Worm (Caenorhabditis elegans) whole organism, L4 larva: Measurements from ENCODE around the gene crb-3.

Experiments
- D1046.2 ChIP-seq: fragments of 200-800 bp; sonication (Bioruptor generic); IDR thresholded peaks from 2 replicates; pipeline ENCODE4 v1.3.6; 2022; ENCODE audit warnings: missing genetic modification characterization, missing compliant biosample characterization
- F26F4.8 ChIP-seq: fragments of 200-800 bp; sonication (Bioruptor generic); conservative IDR thresholded peaks from 2 replicates; pipeline ENCODE4 v1.3.6; 2022; ENCODE audit warnings: missing genetic modification characterization, missing compliant biosample characterization
- F37D6.2 ChIP-seq: sonication (generic microtip); optimal IDR thresholded peaks from 2 replicates; lab custom pipeline; 2016; ENCODE audit warnings: mild to moderate bottlenecking, missing genetic modification characterization, missing compliant biosample characterization
- F44E2.7 ChIP-seq: fragments of 200-800 bp; sonication (Bioruptor generic); IDR thresholded peaks from 2 replicates; pipeline ENCODE4 v2.1.2; 2022; ENCODE audit warnings: missing genetic modification characterization, missing compliant biosample characterization
- T20F7.1 ChIP-seq: fragments of 200-800 bp; sonication (Bioruptor generic); optimal IDR thresholded peaks from 2 replicates; lab custom pipeline; 2018; ENCODE audit warnings: mild to moderate bottlenecking, missing genetic modification characterization, missing compliant biosample characterization
- Y5F2A.4 ChIP-seq: fragments of 200-800 bp; sonication (Bioruptor generic); optimal IDR thresholded peaks from 2 replicates; lab custom pipeline; 2018; ENCODE audit warnings: mild to moderate bottlenecking, missing genetic modification characterization, missing compliant biosample characterization
- Y75B8A.6 ChIP-seq: fragments of 200-800 bp; sonication (Bioruptor generic); IDR thresholded peaks from 2 replicates; pipeline ENCODE4 v1.3.6; 2022; ENCODE audit warnings: missing genetic modification reagents, missing genetic modification characterization, missing compliant biosample characterization
- ZK337.2 ChIP-seq: fragments of 200-800 bp; sonication (Bioruptor generic); IDR thresholded peaks from 2 replicates; pipeline ENCODE4 v1.3.6; 2022; ENCODE audit warnings: missing genetic modification reagents, missing genetic modification characterization, missing compliant biosample characterization
- arid-1 ChIP-seq: fragments of 200-800 bp; sonication (Bioruptor generic); conservative IDR thresholded peaks from 2 replicates; pipeline ENCODE4 v1.3.6; 2022; ENCODE audit warnings: missing genetic modification reagents, missing genetic modification characterization, missing compliant biosample characterization
- attf-4 ChIP-seq: sonication (generic microtip); optimal IDR thresholded peaks from 3 replicates; lab custom pipeline; 2017; ENCODE audit warnings: missing biosample characterization, missing genetic modification characterization
- ceh-62 ChIP-seq: sonication (generic microtip); optimal IDR thresholded peaks from 2 replicates; lab custom pipeline; 2017; ENCODE audit warnings: missing biosample characterization, missing genetic modification characterization
- ces-1 ChIP-seq: fragments of 150-350 bp; sonication (generic microtip); optimal IDR thresholded peaks from 4 replicates; lab custom pipeline; 2014; ENCODE audit warnings: missing biosample characterization, missing genetic modification reagents, missing genetic modification characterization
- daf-16 ChIP-seq, 3 experiments: sonication (generic microtip); optimal IDR thresholded peaks; 2 replicates each; lab custom pipeline; 2016 to 2017; ENCODE audit warnings: missing genetic modification characterization in 3 of 3, missing genetic modification reagents in 3 of 3, mild to moderate bottlenecking in 2 of 3, missing compliant biosample characterization in 2 of 3, missing biosample characterization in 1 of 3, moderate library complexity in 1 of 3
- dpl-1 ChIP-seq: fragments of 150-350 bp; optimal IDR thresholded peaks from 2 replicates; lab custom pipeline; 2014; ENCODE audit warnings: missing biosample characterization, missing genetic modification reagents, missing genetic modification characterization
- duxl-1 ChIP-seq: sonication (generic microtip); optimal IDR thresholded peaks from 2 replicates; lab custom pipeline; 2016; ENCODE audit warnings: mild to moderate bottlenecking, missing genetic modification characterization, moderate library complexity, missing compliant biosample characterization; ENCODE audit not compliant: poor library complexity
- dve-1 ChIP-seq: sonication (generic microtip); optimal IDR thresholded peaks from 2 replicates; lab custom pipeline; 2017; ENCODE audit warnings: antibody characterized with exemption, mild to moderate bottlenecking, missing genetic modification characterization, missing compliant biosample characterization; ENCODE audit not compliant: insufficient read depth
- fkh-10 ChIP-seq: fragments of 150-350 bp; optimal IDR thresholded peaks from 2 replicates; lab custom pipeline; 2014; ENCODE audit warnings: missing biosample characterization, missing genetic modification reagents, missing genetic modification characterization
- hlh-11 ChIP-seq: fragments of 200-800 bp; sonication (Bioruptor generic); optimal IDR thresholded peaks from 2 replicates; lab custom pipeline; 2018; ENCODE audit warnings: mild to moderate bottlenecking, missing genetic modification characterization, missing compliant biosample characterization
- hlh-30 ChIP-seq: sonication (generic microtip); optimal IDR thresholded peaks from 2 replicates; lab custom pipeline; 2017; ENCODE audit warnings: antibody characterized with exemption, mild to moderate bottlenecking, missing genetic modification characterization, missing compliant biosample characterization; ENCODE audit not compliant: insufficient read depth
- hmg-1.1 ChIP-seq: fragments of 200-800 bp; sonication (Bioruptor generic); IDR thresholded peaks from 2 replicates; pipeline ENCODE4 v1.3.6; 2022; ENCODE audit warnings: missing genetic modification reagents, missing genetic modification characterization, missing compliant biosample characterization
- lim-7 ChIP-seq: fragments of 200-800 bp; sonication (Bioruptor generic); IDR thresholded peaks from 2 replicates; pipeline ENCODE4 v1.3.6; 2022; ENCODE audit warnings: missing genetic modification characterization, missing compliant biosample characterization
- lin-13 ChIP-seq: fragments of 150-350 bp; optimal IDR thresholded peaks from 2 replicates; lab custom pipeline; 2014; ENCODE audit warnings: missing biosample characterization, missing genetic modification reagents, missing genetic modification characterization
- lin-15B ChIP-seq: fragments of 150-350 bp; sonication (generic microtip); optimal IDR thresholded peaks from 3 replicates; lab custom pipeline; 2014; ENCODE audit warnings: missing biosample characterization, missing genetic modification characterization
- lin-39 ChIP-seq: fragments of 150-350 bp; optimal IDR thresholded peaks from 2 replicates; lab custom pipeline; 2014; ENCODE audit warnings: missing biosample characterization, missing genetic modification reagents, missing genetic modification characterization
- madf-5 ChIP-seq, 2 experiments: fragments of 200-800 bp; sonication (Bioruptor generic); IDR thresholded peaks; 2 replicates each; pipeline ENCODE4 v1.3.6; 2022; ENCODE audit warnings: missing compliant biosample characterization in 2 of 2, missing genetic modification characterization in 2 of 2
- mdl-1 ChIP-seq, 2 experiments: fragments of 150-350 bp in 1 of 2; sonication (generic microtip) in 1 of 2; optimal IDR thresholded peaks; 2 replicates each; lab custom pipeline; 2014 to 2017; ENCODE audit warnings: missing biosample characterization in 2 of 2, missing genetic modification characterization in 2 of 2
- mxl-2 ChIP-seq: fragments of 200-800 bp; sonication (Bioruptor generic); conservative IDR thresholded peaks from 2 replicates; pipeline ENCODE4 v1.3.6; 2022; ENCODE audit warnings: missing genetic modification reagents, missing genetic modification characterization, missing compliant biosample characterization
- nhr-41 ChIP-seq: fragments of 200-800 bp; sonication (Bioruptor generic); IDR thresholded peaks from 2 replicates; pipeline ENCODE4 v1.3.6; 2022; ENCODE audit warnings: missing genetic modification reagents, missing genetic modification characterization, missing compliant biosample characterization
- nhr-77 ChIP-seq: fragments of 150-350 bp; optimal IDR thresholded peaks from 2 replicates; lab custom pipeline; 2014; ENCODE audit warnings: missing biosample characterization, missing genetic modification characterization
- pqm-1 ChIP-seq: sonication (generic microtip); optimal IDR thresholded peaks from 2 replicates; lab custom pipeline; 2017; ENCODE audit warnings: missing biosample characterization, missing genetic modification characterization
- saeg-2 ChIP-seq: fragments of 200-800 bp; sonication (Bioruptor generic); IDR thresholded peaks from 2 replicates; pipeline ENCODE4 v1.3.6; 2022; ENCODE audit warnings: missing genetic modification reagents, missing genetic modification characterization, missing compliant biosample characterization
- sdz-12 ChIP-seq: fragments of 200-800 bp; sonication (Bioruptor generic); optimal IDR thresholded peaks from 2 replicates; lab custom pipeline; 2018; ENCODE audit warnings: mild to moderate bottlenecking, missing genetic modification characterization, missing compliant biosample characterization
- snpc-4 ChIP-seq: fragments of 150-350 bp; optimal IDR thresholded peaks from 2 replicates; lab custom pipeline; 2014; ENCODE audit warnings: missing biosample characterization, missing genetic modification characterization
- spr-1 ChIP-seq: sonication (generic microtip); optimal IDR thresholded peaks from 2 replicates; lab custom pipeline; 2016; ENCODE audit warnings: mild to moderate bottlenecking, missing genetic modification characterization, missing compliant biosample characterization
- tra-1 ChIP-seq: fragments of 200-800 bp; sonication (Bioruptor generic); IDR thresholded peaks from 2 replicates; pipeline ENCODE4 v1.3.6; 2022; ENCODE audit warnings: missing genetic modification reagents, missing genetic modification characterization, missing compliant biosample characterization
- unc-39 ChIP-seq: sonication (generic microtip); optimal IDR thresholded peaks from 2 replicates; lab custom pipeline; 2017; ENCODE audit warnings: missing biosample characterization, missing genetic modification characterization
- unc-62 ChIP-seq, 3 experiments: fragments of 150-350 bp in 1 of 3; sonication (generic microtip); optimal IDR thresholded peaks in 2 of 3; peaks in 1 of 3; 1 replicate in 1 of 3; 2 replicates in 2 of 3; lab custom pipeline; 2014 to 2017; ENCODE audit warnings: missing biosample characterization in 3 of 3, missing genetic modification characterization in 3 of 3, missing genetic modification reagents in 3 of 3, missing genotype in 1 of 3
- vab-7 ChIP-seq: fragments of 200-800 bp; sonication (Bioruptor generic); IDR thresholded peaks from 2 replicates; pipeline ENCODE4 v1.3.6; 2022; ENCODE audit warnings: missing genetic modification reagents, missing genetic modification characterization, missing compliant biosample characterization
- zfp-2 ChIP-seq: sonication (generic microtip); optimal IDR thresholded peaks from 2 replicates; lab custom pipeline; 2016; ENCODE audit warnings: mild to moderate bottlenecking, missing genetic modification characterization, missing compliant biosample characterization
- zfp-3 ChIP-seq: fragments of 200-800 bp; sonication (Bioruptor generic); conservative IDR thresholded peaks from 2 replicates; pipeline ENCODE4 v1.3.6; 2022; ENCODE audit warnings: missing genetic modification reagents, missing genetic modification characterization, missing compliant biosample characterization

Gene crb-3

DNA sequence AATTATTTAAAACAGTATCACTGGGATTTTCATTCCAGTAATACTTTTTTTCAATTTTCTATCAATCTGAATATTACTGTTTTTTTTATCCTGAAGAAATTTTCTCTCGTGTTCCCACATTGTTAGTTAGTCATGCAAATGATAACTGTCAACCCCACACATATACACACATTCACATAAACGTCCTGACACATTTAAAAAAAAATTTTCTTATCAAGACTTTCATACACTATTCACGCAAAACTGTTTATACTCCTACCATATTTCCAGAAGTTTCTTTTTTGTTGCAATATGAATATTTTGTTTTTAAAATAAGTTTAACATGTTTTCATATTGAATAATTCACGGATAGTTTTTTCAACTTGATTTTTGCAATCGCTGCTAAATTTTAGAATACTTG lies 4.9 kb downstream of the crb-3 start:
- TF ChIP-seq zfp-2 (tag; lab: Kevin White, UChicago) (no peak), madf-5 (GFP tag; IDR thresholded peaks at IDR 0.05; lab: Robert Waterston, UW) (no peak), snpc-4 (tag; lab: Kevin White, UChicago) (no peak), Y5F2A.4 (GFP tag; lab: Kevin White, UChicago) (no peak), unc-39 (tag; lab: Kevin White, UChicago) (no peak), D1046.2 (GFP tag; lab: Robert Waterston, UW) (no peak), hlh-30 (tag; lab: Kevin White, UChicago) (peak; percentile 21), T20F7.1 (GFP tag; lab: Kevin White, UChicago) (no peak), tra-1 (GFP tag; lab: Robert Waterston, UW) (no peak), sdz-12 (GFP tag; lab: Kevin White, UChicago) (no peak), F26F4.8 (GFP tag; lab: Robert Waterston, UW) (no peak), daf-16 (GFP tag; optimal IDR thresholded peaks at IDR 0.05; lab: Kevin White, UChicago) (no peak), daf-16 (tag; optimal IDR thresholded peaks at IDR 0.05; lab: Kevin White, UChicago) (peak; percentile 83), lin-15B (tag; lab: Kevin White, UChicago) (no peak), pqm-1 (tag; lab: Kevin White, UChicago) (peak; percentile 57), arid-1 (no peak), lin-39 (tag; lab: Kevin White, UChicago) (no peak), mxl-2 (GFP tag; lab: Robert Waterston, UW) (no peak), saeg-2 (GFP tag; lab: Robert Waterston, UW) (no peak), ces-1 (GFP tag; lab: Kevin White, UChicago) (no peak), F44E2.7 (GFP tag; lab: Robert Waterston, UW) (no peak), zfp-3 (GFP tag; lab: Robert Waterston, UW) (no peak), vab-7 (GFP tag; lab: Robert Waterston, UW) (no peak), duxl-1 (tag; lab: Kevin White, UChicago) (no peak), hmg-1.1 (GFP tag; lab: Robert Waterston, UW) (no peak), ceh-62 (tag; lab: Kevin White, UChicago) (no peak), mdl-1 (tag; optimal IDR thresholded peaks at IDR 0.05; lab: Kevin White, UChicago) (no peak), spr-1 (tag; lab: Kevin White, UChicago) (no peak), attf-4 (tag; lab: Kevin White, UChicago) (no peak), ZK337.2 (GFP tag; lab: Robert Waterston, UW) (no peak), F37D6.2 (tag; lab: Kevin White, UChicago) (no peak), lin-13 (GFP tag; lab: Kevin White, UChicago) (no peak), fkh-10 (no peak), dve-1 (tag; lab: Kevin White, UChicago) (peak; percentile 48), dpl-1 (GFP tag; lab: Kevin White, UChicago) (no peak), Y75B8A.6 (no peak), nhr-41 (GFP tag; lab: Robert Waterston, UW) (no peak), hlh-11 (tag; lab: Kevin White, UChicago) (peak; percentile 1), nhr-77 (tag; lab: Kevin White, UChicago) (no peak), lim-7 (GFP tag; lab: Robert Waterston, UW) (no peak)

- no peak for TF ChIP-seq sdz-12 (GFP tag; lab: Kevin White, UChicago)
- peak in 1 of 2 experiments; percentile 99 for TF ChIP-seq unc-62 (GFP tag; optimal IDR thresholded peaks at IDR 0.05 in 1 of 2; lab: Kevin White, UChicago)
- no peak for TF ChIP-seq unc-62 (tag; optimal IDR thresholded peaks at IDR 0.05; lab: Kevin White, UChicago)
These were observed 5.4 kb downstream of the crb-3 start for ce11 chrX:9208933-9209332.
